Fruit fly (Drosophila melanogaster) Kc167 (cell line): ENCODE results near the gene LeuRS.

Experiments
- Myc ChIP-seq: fragments of >200 bp; optimal IDR thresholded peaks from 2 replicates; lab custom pipeline; 2017; ENCODE audit warnings: missing external identifiers
- Sin3A ChIP-seq: fragments of >200 bp; optimal IDR thresholded peaks from 2 replicates; lab custom pipeline; 2018; ENCODE audit warnings: missing external identifiers
- h ChIP-seq: fragments of >200 bp; optimal IDR thresholded peaks from 3 replicates; lab custom pipeline; 2018; ENCODE audit warnings: missing external identifiers
- insv ChIP-seq: fragments of >200 bp; optimal IDR thresholded peaks from 3 replicates; lab custom pipeline; 2018; ENCODE audit warnings: missing external identifiers
- psq ChIP-seq: fragments of >200 bp; optimal IDR thresholded peaks from 2 replicates; lab custom pipeline; 2017; ENCODE audit warnings: missing external identifiers
- ttk ChIP-seq: sonication (Bioruptor generic); optimal IDR thresholded peaks from 2 replicates; lab custom pipeline; 2017; ENCODE audit warnings: missing external identifiers

- TF ChIP-seq h (lab: Kevin White, UChicago) (no peak), insv (no peak), Sin3A (lab: Kevin White, UChicago) (no peak), ttk (lab: Kevin White, UChicago) (no peak), Myc (lab: Kevin White, UChicago) (no peak), psq (lab: Kevin White, UChicago) (no peak)
These were observed 15.9 kb upstream of the LeuRS start, which contains the start of the genes Spindly and IFT57 for dm6 chr2L:3530186-3530832.
